Fruit fly (Drosophila melanogaster): Measurements from ENCODE around the gene CG5390.

The CG5390 gene

dm6 chr2L:10331066-10331847 is 24.9 kb upstream of the CG5390 start, which contains the start of the genes Schip1 and Cox10:
Gene Schip1, minus strand, starts transcription at chr2L:10331116.
Gene Cox10, plus strand, starts transcription at chr2L:10331471.
- TF ChIP-seq psq (optimal IDR thresholded peaks at IDR 0.05): no peak
- no peak for TF ChIP-seq Dll (optimal IDR thresholded peaks at IDR 0.05)
- TF ChIP-seq usp (GFP tag; optimal IDR thresholded peaks at IDR 0.05): no peak

- TF ChIP-seq psq (optimal IDR thresholded peaks at IDR 0.05) (no peak), usp (GFP tag; optimal IDR thresholded peaks at IDR 0.05) (no peak), CG8478 (optimal IDR thresholded peaks at IDR 0.05) (no peak), EcR (GFP tag; optimal IDR thresholded peaks at IDR 0.05) (no peak), pan (optimal IDR thresholded peaks at IDR 0.05) (no peak)
These were observed 21.4 kb upstream of the CG5390 start, which contains the start of gene RnrL for dm6 chr2L:10327790-10328189. Gene RnrL, minus strand, starts transcription at chr2L:10327943.

- TF ChIP-seq Dll (optimal IDR thresholded peaks at IDR 0.05) (no peak), EcR (GFP tag; optimal IDR thresholded peaks at IDR 0.05) (no peak), psq (optimal IDR thresholded peaks at IDR 0.05) (no peak), CG8478 (optimal IDR thresholded peaks at IDR 0.05) (no peak), pan (optimal IDR thresholded peaks at IDR 0.05) (no peak), usp (GFP tag; optimal IDR thresholded peaks at IDR 0.05) (no peak)
These were observed 16.5 kb upstream of the CG5390 start, which contains the start of gene CG5381 for dm6 chr2L:10322773-10323487. Gene CG5381, minus strand, starts transcription at chr2L:10323102.

- no peak for TF ChIP-seq Dll (optimal IDR thresholded peaks at IDR 0.05)
- TF ChIP-seq usp (GFP tag; optimal IDR thresholded peaks at IDR 0.05): no peak
- TF ChIP-seq EcR (GFP tag; optimal IDR thresholded peaks at IDR 0.05): no peak
- no peak for TF ChIP-seq psq (optimal IDR thresholded peaks at IDR 0.05)
- TF ChIP-seq pan (optimal IDR thresholded peaks at IDR 0.05): no peak
- no peak for TF ChIP-seq CG8478 (optimal IDR thresholded peaks at IDR 0.05)
These were observed 15.8 kb upstream of the CG5390 start, which contains the start of gene CG4995 for dm6 chr2L:10322176-10322575. Gene CG4995, plus strand, starts transcription at chr2L:10322476.

dm6 chr2L:10321612-10322011 is 15.2 kb upstream of the CG5390 start:
- TF ChIP-seq usp (GFP tag; optimal IDR thresholded peaks at IDR 0.05): no peak
- no peak for TF ChIP-seq pan (optimal IDR thresholded peaks at IDR 0.05)
- peak in 1 of 2 experiments; percentile 41 for TF ChIP-seq EcR (GFP tag; optimal IDR thresholded peaks at IDR 0.05)

dm6 chr2L:10321036-10321583 is 14.7 kb upstream of the CG5390 start:
- no peak for TF ChIP-seq usp (GFP tag; optimal IDR thresholded peaks at IDR 0.05)
- TF ChIP-seq EcR (GFP tag; optimal IDR thresholded peaks at IDR 0.05): no peak
- no peak for TF ChIP-seq psq (optimal IDR thresholded peaks at IDR 0.05)
- no peak for TF ChIP-seq CG8478 (optimal IDR thresholded peaks at IDR 0.05)
- no peak for TF ChIP-seq pan (optimal IDR thresholded peaks at IDR 0.05)
- TF ChIP-seq Dll (optimal IDR thresholded peaks at IDR 0.05): no peak

dm6 chr2L:10320174-10320775 is 13.9 kb upstream of the CG5390 start:
- TF ChIP-seq pan (optimal IDR thresholded peaks at IDR 0.05): no peak
- no peak for TF ChIP-seq psq (optimal IDR thresholded peaks at IDR 0.05)
- no peak for TF ChIP-seq CG8478 (optimal IDR thresholded peaks at IDR 0.05)
- no peak for TF ChIP-seq usp (GFP tag; optimal IDR thresholded peaks at IDR 0.05)
- TF ChIP-seq Dll (optimal IDR thresholded peaks at IDR 0.05): no peak
- no peak for TF ChIP-seq EcR (GFP tag; optimal IDR thresholded peaks at IDR 0.05)

dm6 chr2L:10315888-10316287 is 9.5 kb upstream of the CG5390 start:
- TF ChIP-seq usp (GFP tag; optimal IDR thresholded peaks at IDR 0.05): no peak
- no peak for TF ChIP-seq psq (optimal IDR thresholded peaks at IDR 0.05)
- TF ChIP-seq EcR (GFP tag; optimal IDR thresholded peaks at IDR 0.05): no peak
- TF ChIP-seq CG8478 (optimal IDR thresholded peaks at IDR 0.05): no peak
- no peak for TF ChIP-seq Dll (optimal IDR thresholded peaks at IDR 0.05)
- no peak for TF ChIP-seq pan (optimal IDR thresholded peaks at IDR 0.05)

dm6 chr2L:10314327-10315210 is 8.2 kb upstream of the CG5390 start, which contains the start of the genes Usp14 and CG4972:
Gene Usp14, minus strand, starts transcription at chr2L:10314396.
Gene CG4972, plus strand, starts transcription at chr2L:10314792.
- TF ChIP-seq usp (GFP tag; optimal IDR thresholded peaks at IDR 0.05): no peak
- TF ChIP-seq pan (optimal IDR thresholded peaks at IDR 0.05): no peak
- TF ChIP-seq psq (optimal IDR thresholded peaks at IDR 0.05): no peak
- TF ChIP-seq Dll (optimal IDR thresholded peaks at IDR 0.05): no peak
- TF ChIP-seq CG8478 (optimal IDR thresholded peaks at IDR 0.05): no peak
- no peak for TF ChIP-seq EcR (GFP tag; optimal IDR thresholded peaks at IDR 0.05)

dm6 chr2L:10311822-10312221 is 5.4 kb upstream of the CG5390 start:
- TF ChIP-seq psq (optimal IDR thresholded peaks at IDR 0.05) (no peak), usp (GFP tag; optimal IDR thresholded peaks at IDR 0.05) (no peak), EcR (GFP tag; optimal IDR thresholded peaks at IDR 0.05) (no peak), pan (optimal IDR thresholded peaks at IDR 0.05) (no peak), Dll (optimal IDR thresholded peaks at IDR 0.05) (no peak), CG8478 (optimal IDR thresholded peaks at IDR 0.05) (no peak)
